Fruit fly (Drosophila melanogaster) whole organism, embryonic: Measurements from ENCODE around the gene CG7985.

Experiments
- ATbp ChIP-seq: fragments of 200-800 bp; sonication (Bioruptor generic); optimal IDR thresholded peaks from 2 replicates; lab custom pipeline; 2017; ENCODE audit warnings: missing biosample characterization, mild to moderate bottlenecking, missing genetic modification characterization, missing genetic modification reagents
- BEAF-32 ChIP-seq: fragments of 200-800 bp; sonication (Bioruptor generic); optimal IDR thresholded peaks from 3 replicates; lab custom pipeline; 2017; ENCODE audit warnings: missing biosample characterization, missing genetic modification characterization, mild to moderate bottlenecking, moderate library complexity, missing genetic modification reagents
- CG10431 ChIP-seq: fragments of 200-800 bp; sonication (Bioruptor generic); optimal IDR thresholded peaks from 3 replicates; lab custom pipeline; 2018; ENCODE audit warnings: missing biosample characterization, mild to moderate bottlenecking, missing genetic modification characterization
- CG10979 ChIP-seq: fragments of 200-800 bp; sonication (Bioruptor generic); optimal IDR thresholded peaks from 2 replicates; lab custom pipeline; 2018; ENCODE audit warnings: missing biosample characterization, mild to moderate bottlenecking, missing genetic modification characterization, moderate library complexity
- CG12155 ChIP-seq: fragments of 200-800 bp; sonication (Bioruptor generic); optimal IDR thresholded peaks from 3 replicates; lab custom pipeline; 2016; ENCODE audit warnings: missing biosample characterization, missing genetic modification characterization
- CG12744 ChIP-seq: fragments of 200-800 bp; sonication (Bioruptor generic); optimal IDR thresholded peaks from 2 replicates; lab custom pipeline; 2016; ENCODE audit warnings: missing biosample characterization, missing genetic modification characterization
- CG1529 ChIP-seq: fragments of 200-800 bp; sonication (Bioruptor generic); optimal IDR thresholded peaks from 3 replicates; lab custom pipeline; 2018; ENCODE audit warnings: missing biosample characterization, missing genetic modification characterization
- CG18599 ChIP-seq: fragments of 200-800 bp; sonication (Bioruptor generic); optimal IDR thresholded peaks from 3 replicates; lab custom pipeline; 2017; ENCODE audit warnings: missing biosample characterization, missing genetic modification characterization, mild to moderate bottlenecking, moderate library complexity, missing genetic modification reagents
- CG2202 ChIP-seq: fragments of 200-800 bp; sonication (Bioruptor generic); optimal IDR thresholded peaks from 2 replicates; lab custom pipeline; 2018; ENCODE audit warnings: missing biosample characterization, mild to moderate bottlenecking, missing genetic modification characterization
- CG30403 ChIP-seq: fragments of 200-800 bp; sonication (Bioruptor generic); optimal IDR thresholded peaks from 3 replicates; lab custom pipeline; 2016; ENCODE audit warnings: missing biosample characterization, missing genetic modification characterization
- CG3065 ChIP-seq: fragments of 200-800 bp; sonication (Bioruptor generic); optimal IDR thresholded peaks from 2 replicates; lab custom pipeline; 2016; ENCODE audit warnings: missing biosample characterization, missing genetic modification characterization
- CG3995 ChIP-seq: fragments of 200-800 bp; sonication (Bioruptor generic); optimal IDR thresholded peaks from 3 replicates; lab custom pipeline; 2016; ENCODE audit warnings: missing biosample characterization, missing genetic modification characterization
- CG4328 ChIP-seq: fragments of 200-800 bp; sonication (Bioruptor generic); optimal IDR thresholded peaks from 3 replicates; lab custom pipeline; 2017; ENCODE audit warnings: missing biosample characterization, missing genetic modification reagents, missing genetic modification characterization
- CG5180 ChIP-seq: fragments of 200-800 bp; sonication (Bioruptor generic); optimal IDR thresholded peaks from 3 replicates; lab custom pipeline; 2017; ENCODE audit warnings: missing biosample characterization, missing genetic modification characterization, mild to moderate bottlenecking, moderate library complexity, missing genetic modification reagents
- CG8290 ChIP-seq, 3 experiments: fragments of 200-800 bp; sonication (Bioruptor generic); optimal IDR thresholded peaks; 2 replicates each; lab custom pipeline; 2016 to 2019; ENCODE audit warnings: missing biosample characterization in 3 of 3, missing genetic modification characterization in 3 of 3, mild to moderate bottlenecking in 2 of 3, moderate library complexity in 1 of 3
- D19A ChIP-seq: fragments of 200-800 bp; optimal IDR thresholded peaks from 3 replicates; lab custom pipeline; 2019; ENCODE audit warnings: missing biosample characterization, mild to moderate bottlenecking, missing genetic modification characterization, moderate library complexity
- Dek ChIP-seq: fragments of 200-800 bp; sonication (Bioruptor generic); optimal IDR thresholded peaks from 3 replicates; lab custom pipeline; 2019; ENCODE audit warnings: missing biosample characterization, mild to moderate bottlenecking, missing genetic modification characterization, moderate library complexity
- ERR ChIP-seq: fragments of 200-800 bp; sonication (Bioruptor generic); optimal IDR thresholded peaks from 2 replicates; lab custom pipeline; 2016; ENCODE audit warnings: missing biosample characterization, missing genetic modification characterization
- HmgD ChIP-seq: fragments of 200-800 bp; sonication (Bioruptor generic); optimal IDR thresholded peaks from 3 replicates; lab custom pipeline; 2016; ENCODE audit warnings: missing biosample characterization, missing genetic modification characterization
- Hsf ChIP-seq: fragments of 200-800 bp; sonication (Bioruptor generic); optimal IDR thresholded peaks from 3 replicates; lab custom pipeline; 2016; ENCODE audit warnings: missing biosample characterization, missing genetic modification characterization
- Opbp ChIP-seq: fragments of 200-800 bp; sonication (Bioruptor generic); IDR thresholded peaks from 3 replicates; pipeline ENCODE4 v1.3.6; 2022; ENCODE audit warnings: missing biosample characterization, missing genetic modification characterization; ENCODE audit not compliant: partially characterized antibody
- Pdp1 ChIP-seq, 2 experiments: fragments of 200-800 bp; sonication (Bioruptor generic); optimal IDR thresholded peaks; 3 replicates each; lab custom pipeline; 2016; ENCODE audit warnings: missing biosample characterization in 2 of 2, missing genetic modification characterization in 2 of 2, mild to moderate bottlenecking in 1 of 2, moderate library complexity in 1 of 2
- Ravus ChIP-seq: fragments of 200-800 bp; sonication (Bioruptor generic); IDR thresholded peaks from 2 replicates; pipeline ENCODE4 v1.3.6; 2022; ENCODE audit warnings: missing biosample characterization, missing genetic modification characterization
- Tbp ChIP-seq: fragments of >200 bp; optimal IDR thresholded peaks from 2 replicates; lab custom pipeline; 2018; ENCODE audit warnings: missing biosample characterization, missing genetic modification characterization
- Trl ChIP-seq, 3 experiments: fragments of >200 bp in 2 of 3; fragments of 200-800 bp in 1 of 3; sonication (Bioruptor generic) in 1 of 3; optimal IDR thresholded peaks; 2 replicates in 1 of 3; 3 replicates in 2 of 3; lab custom pipeline; 2016 to 2017; ENCODE audit warnings: missing biosample characterization in 1 of 3, missing genetic modification characterization in 1 of 3
- ash1 ChIP-seq: fragments of 200-800 bp; sonication (Bioruptor generic); optimal IDR thresholded peaks from 2 replicates; lab custom pipeline; 2018; ENCODE audit warnings: missing biosample characterization, mild to moderate bottlenecking, missing genetic modification characterization
- cg ChIP-seq: fragments of 200-800 bp; sonication (Bioruptor generic); optimal IDR thresholded peaks from 3 replicates; lab custom pipeline; 2019; ENCODE audit warnings: missing biosample characterization, mild to moderate bottlenecking, missing genetic modification characterization, moderate library complexity
- disco-r ChIP-seq: fragments of 200-800 bp; sonication (Bioruptor generic); optimal IDR thresholded peaks from 2 replicates; lab custom pipeline; 2016; ENCODE audit warnings: missing biosample characterization, missing genetic modification characterization
- exex ChIP-seq: fragments of 200-800 bp; sonication (Bioruptor generic); optimal IDR thresholded peaks from 4 replicates; lab custom pipeline; 2018; ENCODE audit warnings: missing biosample characterization, mild to moderate bottlenecking, missing genetic modification characterization, moderate library complexity
- gcm2 ChIP-seq: fragments of 200-800 bp; sonication (Bioruptor generic); optimal IDR thresholded peaks from 2 replicates; lab custom pipeline; 2016; ENCODE audit warnings: missing biosample characterization, missing genetic modification characterization
- gsb ChIP-seq: fragments of 200-800 bp; sonication (Bioruptor generic); IDR thresholded peaks from 2 replicates; pipeline ENCODE4 v1.3.6; 2022; ENCODE audit warnings: missing biosample characterization, missing genetic modification characterization
- hb ChIP-seq: fragments of 200-800 bp; sonication (Bioruptor generic); IDR thresholded peaks from 3 replicates; pipeline ENCODE4 v1.3.6; 2022; ENCODE audit warnings: missing biosample characterization, missing genetic modification characterization; ENCODE audit not compliant: partially characterized antibody
- hth ChIP-seq: fragments of >200 bp; optimal IDR thresholded peaks from 2 replicates; lab custom pipeline; 2017; ENCODE audit warnings: inconsistent platforms
- kah ChIP-seq: fragments of 200-800 bp; sonication (Bioruptor generic); optimal IDR thresholded peaks from 2 replicates; lab custom pipeline; 2018; ENCODE audit warnings: missing biosample characterization, mild to moderate bottlenecking, missing genetic modification characterization
- kni ChIP-seq: fragments of 200-800 bp; sonication (Bioruptor generic); optimal IDR thresholded peaks from 3 replicates; lab custom pipeline; 2017; ENCODE audit warnings: mild to moderate bottlenecking, missing biosample characterization, missing genetic modification reagents, missing genetic modification characterization
- p53 ChIP-seq: fragments of 200-800 bp; sonication (Bioruptor generic); optimal IDR thresholded peaks from 2 replicates; lab custom pipeline; 2016; ENCODE audit warnings: missing biosample characterization, missing genetic modification characterization
- pho ChIP-seq: fragments of 200-800 bp; sonication (Bioruptor generic); optimal IDR thresholded peaks from 2 replicates; lab custom pipeline; 2016; ENCODE audit warnings: missing biosample characterization, missing genetic modification characterization
- pita ChIP-seq: fragments of 200-800 bp; sonication (Bioruptor generic); optimal IDR thresholded peaks from 2 replicates; lab custom pipeline; 2017; ENCODE audit warnings: missing biosample characterization, mild to moderate bottlenecking, missing genetic modification characterization
- sd ChIP-seq: fragments of 200-800 bp; sonication (Bioruptor generic); optimal IDR thresholded peaks from 3 replicates; lab custom pipeline; 2018; ENCODE audit warnings: missing biosample characterization, mild to moderate bottlenecking, missing genetic modification characterization, moderate library complexity
- sens ChIP-seq: fragments of 200-800 bp; sonication (Bioruptor generic); peaks from one replicate; lab custom pipeline; 2016; ENCODE audit warnings: missing biosample characterization, missing genetic modification characterization
- tin ChIP-seq: fragments of 200-800 bp; sonication (Bioruptor generic); optimal IDR thresholded peaks from 3 replicates; lab custom pipeline; 2016; ENCODE audit warnings: missing biosample characterization, missing genetic modification characterization
- twi ChIP-seq: fragments of 200-800 bp; optimal IDR thresholded peaks from 2 replicates; lab custom pipeline; 2019; ENCODE audit warnings: missing biosample characterization, mild to moderate bottlenecking, missing genetic modification characterization, moderate library complexity
- wek ChIP-seq: fragments of 200-800 bp; sonication (Bioruptor generic); optimal IDR thresholded peaks from 3 replicates; lab custom pipeline; 2018; ENCODE audit warnings: missing biosample characterization, mild to moderate bottlenecking, missing genetic modification characterization, moderate library complexity
- yki ChIP-seq: fragments of >200 bp; optimal IDR thresholded peaks from 3 replicates; lab custom pipeline; 2018
- zen ChIP-seq: fragments of 200-800 bp; sonication (Bioruptor generic); optimal IDR thresholded peaks from 3 replicates; lab custom pipeline; 2018; ENCODE audit warnings: missing biosample characterization, mild to moderate bottlenecking, missing genetic modification characterization, moderate library complexity

Gene CG7985

DNA sequence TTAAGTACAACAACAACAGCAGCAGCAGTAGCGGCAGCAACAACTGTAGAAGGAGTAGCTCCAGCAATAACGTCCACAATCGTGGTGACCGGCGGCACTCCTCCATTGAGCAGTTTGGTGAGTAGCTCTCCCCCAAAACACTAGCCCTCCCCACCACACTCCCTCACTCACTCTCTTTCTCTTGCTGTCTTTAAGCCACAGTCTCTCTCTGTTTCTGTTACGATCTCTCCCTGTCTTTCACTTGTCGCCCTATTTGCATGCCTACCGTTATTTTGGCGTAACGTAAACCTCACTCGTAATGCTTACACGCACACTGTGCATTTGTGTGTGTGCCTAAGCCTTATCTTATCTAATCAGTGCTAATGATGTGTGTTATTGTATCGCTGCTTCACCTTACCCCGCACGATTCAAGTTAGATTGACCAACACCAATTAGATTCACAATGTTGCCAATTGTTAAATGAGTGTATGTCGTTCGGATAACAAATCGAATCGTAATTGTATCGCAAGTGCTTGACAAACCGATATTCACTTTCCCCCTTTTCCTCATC lies 29.6 kb upstream of the CG7985 start (continued):
- peak; percentile 13 for TF ChIP-seq CG18599 (GFP tag; lab: Kevin White, UChicago)
- TF ChIP-seq tin (GFP tag; lab: Kevin White, UChicago), result no peak
- TF ChIP-seq CG8290 (GFP tag; optimal IDR thresholded peaks at IDR 0.05; lab: Kevin White, UChicago), result no peak
- TF ChIP-seq CG8290 (tag; optimal IDR thresholded peaks at IDR 0.05; lab: Kevin White, UChicago), result no peak
- TF ChIP-seq kni (GFP tag; lab: Kevin White, UChicago), result peak; percentile 20
- TF ChIP-seq sens (GFP tag; lab: Kevin White, UChicago), result no peak
- TF ChIP-seq Dek (tag; lab: Kevin White, UChicago), result peak; percentile 0
- no peak for TF ChIP-seq CG5180 (GFP tag; lab: Kevin White, UChicago)
- TF ChIP-seq gsb (GFP tag; lab: Robert Waterston, UW), result no peak
- TF ChIP-seq Trl (optimal IDR thresholded peaks at IDR 0.05; lab: Kevin White, UChicago), result peak; percentile 75 to 76
- no peak for TF ChIP-seq Trl (GFP tag; optimal IDR thresholded peaks at IDR 0.05; lab: Kevin White, UChicago)
- TF ChIP-seq cg (GFP tag; lab: Kevin White, UChicago), result peak; percentile 56
- TF ChIP-seq ATbp, result no peak
- peak; percentile 95 for TF ChIP-seq exex (tag; lab: Kevin White, UChicago)
- no peak for TF ChIP-seq yki
- TF ChIP-seq CG30403 (GFP tag; lab: Kevin White, UChicago), result no peak
- peak; percentile 45 for TF ChIP-seq D19A (tag; lab: Kevin White, UChicago)
- no peak for TF ChIP-seq CG12744 (GFP tag; lab: Kevin White, UChicago)

DNA sequence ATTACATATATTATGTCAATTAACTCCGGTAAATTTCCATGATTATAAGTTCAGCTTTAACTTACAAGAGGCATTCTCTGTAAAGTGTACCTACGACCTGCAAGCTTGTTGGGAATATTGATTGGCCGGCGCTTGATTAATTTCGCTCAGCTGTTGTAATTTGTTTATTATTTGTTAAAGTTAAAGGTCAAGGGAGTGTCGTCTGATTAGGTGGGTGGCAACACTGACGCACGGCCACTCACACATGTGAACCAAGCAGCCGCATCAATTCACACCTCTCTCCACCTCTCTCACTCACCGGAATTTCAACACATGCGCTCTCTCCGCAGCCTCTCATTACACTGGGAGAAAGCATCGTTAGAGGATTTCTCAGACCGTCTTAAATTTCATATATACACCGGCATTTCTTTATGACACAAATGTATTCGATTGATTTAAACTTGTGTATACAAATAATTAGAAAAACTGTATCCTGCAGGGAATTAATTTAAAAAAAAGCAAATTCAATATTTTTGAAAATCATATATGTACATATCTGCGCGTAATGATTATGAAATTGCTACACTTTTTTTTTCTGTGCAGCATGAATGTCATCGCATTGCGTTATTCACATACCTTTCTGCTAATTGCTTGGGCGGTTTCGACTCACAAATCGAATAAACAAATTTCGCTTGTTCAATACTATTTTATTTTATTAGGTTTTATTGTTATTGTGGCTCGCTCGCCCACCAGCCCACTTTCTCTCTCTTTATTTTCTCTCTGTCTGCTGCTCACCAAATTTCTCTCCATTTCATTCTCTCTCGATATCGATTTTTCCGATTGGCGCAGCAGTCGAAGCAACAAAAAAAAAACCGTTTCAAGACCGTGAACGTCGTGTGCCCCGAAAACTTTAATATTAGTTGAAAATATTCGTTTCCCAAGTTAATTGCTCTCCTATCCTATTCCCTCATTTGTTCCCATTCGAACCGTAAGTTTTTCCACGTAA lies 27.4 kb upstream of the CG7985 start:
- peak; percentile 61 for TF ChIP-seq Ravus (GFP tag; lab: Robert Waterston, UW)
- peak; percentile 84 for TF ChIP-seq CG2202 (tag; lab: Kevin White, UChicago)
- peak; percentile 90 for TF ChIP-seq pho (GFP tag; lab: Kevin White, UChicago)
- peak; percentile 89 for TF ChIP-seq gcm2 (GFP tag; lab: Kevin White, UChicago)
- TF ChIP-seq CG4328, result peak; percentile 91
- TF ChIP-seq sd (tag; lab: Kevin White, UChicago), result peak; percentile 94
- peak; percentile 94 for TF ChIP-seq zen (tag; lab: Kevin White, UChicago)
- TF ChIP-seq twi, result peak; percentile 86
- peak; percentile 86 to 92 for TF ChIP-seq Pdp1 (GFP tag; optimal IDR thresholded peaks at IDR 0.05; lab: Kevin White, UChicago)
- TF ChIP-seq Hsf (GFP tag; lab: Kevin White, UChicago), result peak; percentile 95
- TF ChIP-seq Tbp, result no peak
- TF ChIP-seq kah (GFP tag; lab: Kevin White, UChicago), result peak; percentile 84
- peak; percentile 60 for TF ChIP-seq wek (GFP tag; lab: Kevin White, UChicago)
- peak; percentile 79 for TF ChIP-seq HmgD (GFP tag; lab: Kevin White, UChicago)
- no peak for TF ChIP-seq hth (lab: Kevin White, UChicago)
- peak; percentile 94 for TF ChIP-seq CG10979 (tag; lab: Kevin White, UChicago)
- TF ChIP-seq ERR (GFP tag; lab: Kevin White, UChicago), result peak; percentile 83
- TF ChIP-seq CG3995 (GFP tag; lab: Kevin White, UChicago), result peak; percentile 66
- no peak for TF ChIP-seq Opbp (GFP tag; lab: Robert Waterston, UW)
- TF ChIP-seq CG1529 (GFP tag; lab: Kevin White, UChicago), result peak; percentile 91
- peak; percentile 82 for TF ChIP-seq disco-r (GFP tag; lab: Kevin White, UChicago)
- peak; percentile 43 for TF ChIP-seq ash1 (GFP tag; lab: Kevin White, UChicago)
- TF ChIP-seq p53 (GFP tag; lab: Kevin White, UChicago), result peak; percentile 55
- TF ChIP-seq kni (GFP tag; lab: Kevin White, UChicago), result peak; percentile 85
- TF ChIP-seq CG3065, result peak; percentile 69
- no peak for TF ChIP-seq hb
- TF ChIP-seq BEAF-32 (GFP tag; lab: Kevin White, UChicago), result no peak
- peak; percentile 89 for TF ChIP-seq Dek (tag; lab: Kevin White, UChicago)
- peak; percentile 83 for TF ChIP-seq CG10431 (GFP tag; lab: Kevin White, UChicago)
- no peak for TF ChIP-seq pita (GFP tag; lab: Kevin White, UChicago)
- peak; percentile 88 for TF ChIP-seq CG12155 (GFP tag; lab: Kevin White, UChicago)
